Fruit fly (Drosophila melanogaster): ENCODE results near the gene Mnr.
A peak's percentile ranks its signal among the peaks of the same experiment; 100 is the strongest.

Gene Mnr

dm6 chrX:21319202-21319772 is 38.3 kb upstream of the Mnr start, which contains the start of the genes SLIRP1 and anox (continued):
- TF ChIP-seq exex (tag; optimal IDR thresholded peaks at IDR 0.05): peak; percentile 79
- TF ChIP-seq stc (GFP tag; IDR thresholded peaks at IDR 0.05): peak; percentile 58
- TF ChIP-seq MBD-R2 (GFP tag; IDR thresholded peaks at IDR 0.05): peak; percentile 31; the same call in 1 of the 2 replicates
- TF ChIP-seq sd (tag; optimal IDR thresholded peaks at IDR 0.05): no peak
- TF ChIP-seq CG11247 (GFP tag; IDR thresholded peaks at IDR 0.05): peak; percentile 73
- no peak for TF ChIP-seq dati (GFP tag; IDR thresholded peaks at IDR 0.05)
- TF ChIP-seq insv (GFP tag; optimal IDR thresholded peaks at IDR 0.05): peak in 1 of 2 experiments; percentile 48
- TF ChIP-seq sim (GFP tag; IDR thresholded peaks at IDR 0.05): no peak
- peak; percentile 65; the same call in 2 of the 3 replicates for TF ChIP-seq ken (GFP tag; IDR thresholded peaks at IDR 0.05)
- no peak for TF ChIP-seq abd-A (tag; optimal IDR thresholded peaks at IDR 0.05)
- peak; percentile 77 for TF ChIP-seq HLH54F (GFP tag; optimal IDR thresholded peaks at IDR 0.05)
- TF ChIP-seq CG31388 (GFP tag; optimal IDR thresholded peaks at IDR 0.05): peak; percentile 47
- TF ChIP-seq Opbp (GFP tag; IDR thresholded peaks at IDR 0.05; ENCODE audit: partially characterized antibody): no peak
- TF ChIP-seq tio (GFP tag; optimal IDR thresholded peaks at IDR 0.05): no peak
- TF ChIP-seq kni (GFP tag; optimal IDR thresholded peaks at IDR 0.05): peak; percentile 66
- TF ChIP-seq danr (GFP tag; IDR thresholded peaks at IDR 0.05): peak; percentile 65
- TF ChIP-seq CG3281 (GFP tag; optimal IDR thresholded peaks at IDR 0.05): peak; percentile 88
- TF ChIP-seq salm (tag; optimal IDR thresholded peaks at IDR 0.05): peak; percentile 73
- peak; percentile 76 for TF ChIP-seq CG7357 (GFP tag; IDR thresholded peaks at IDR 0.05)
- TF ChIP-seq z (GFP tag; IDR thresholded peaks at IDR 0.05): no peak
- peak; percentile 51 for TF ChIP-seq Atf3 (GFP tag; optimal IDR thresholded peaks at IDR 0.05)
- no peak for TF ChIP-seq usp (GFP tag; optimal IDR thresholded peaks at IDR 0.05)
- peak; percentile 67 for TF ChIP-seq CG12744 (GFP tag; optimal IDR thresholded peaks at IDR 0.05)
- TF ChIP-seq CG17612 (GFP tag; IDR thresholded peaks at IDR 0.05): no peak
- TF ChIP-seq Sin3A (optimal IDR thresholded peaks at IDR 0.05): no peak
- TF ChIP-seq caup (GFP tag; optimal IDR thresholded peaks at IDR 0.05; ENCODE audit: severe bottlenecking): peak; percentile 85
- TF ChIP-seq B-H2 (GFP tag; optimal IDR thresholded peaks at IDR 0.05): peak; percentile 61
- peak; percentile 64; the same call in 1 of the 2 replicates for TF ChIP-seq Taf1 (GFP tag; IDR thresholded peaks at IDR 0.05)
- TF ChIP-seq Neu2 (GFP tag; optimal IDR thresholded peaks at IDR 0.05; ENCODE audit: borderline replicate concordance): no peak
- TF ChIP-seq Myb (GFP tag; optimal IDR thresholded peaks at IDR 0.05): peak; percentile 45
- TF ChIP-seq cg (GFP tag; optimal IDR thresholded peaks at IDR 0.05): no peak
- peak; percentile 68 for TF ChIP-seq CG15696 (tag; optimal IDR thresholded peaks at IDR 0.05)
- peak; percentile 83 for TF ChIP-seq CG10209 (GFP tag; optimal IDR thresholded peaks at IDR 0.05)
- TF ChIP-seq hbn (GFP tag; IDR thresholded peaks at IDR 0.05; ENCODE audit: partially characterized antibody): no peak
- peak; percentile 64 for TF ChIP-seq CG2202 (tag; optimal IDR thresholded peaks at IDR 0.05)
- TF ChIP-seq vnd (GFP tag; IDR thresholded peaks at IDR 0.05; ENCODE audit: partially characterized antibody): no peak
- peak; percentile 92 for TF ChIP-seq CG8924 (tag; optimal IDR thresholded peaks at IDR 0.05)
- TF ChIP-seq cato (GFP tag; optimal IDR thresholded peaks at IDR 0.05; ENCODE audit: borderline replicate concordance): peak; percentile 80
- TF ChIP-seq ac (GFP tag; optimal IDR thresholded peaks at IDR 0.05): peak; percentile 20
- peak in 1 of 2 experiments; percentile 29 for TF ChIP-seq tll (GFP tag; optimal IDR thresholded peaks at IDR 0.05)
- TF ChIP-seq bab2 (GFP tag; optimal IDR thresholded peaks at IDR 0.05): peak; percentile 68
- TF ChIP-seq crol (GFP tag; IDR thresholded peaks at IDR 0.05): no peak
- TF ChIP-seq HmgZ (tag; optimal IDR thresholded peaks at IDR 0.05): peak; percentile 88
- no peak for TF ChIP-seq mld (GFP tag; IDR thresholded peaks at IDR 0.05; ENCODE audit: partially characterized antibody)
- TF ChIP-seq CG13123 (GFP tag; optimal IDR thresholded peaks at IDR 0.05): peak; percentile 35
- peak; percentile 30 for TF ChIP-seq Sry-δ (GFP tag; optimal IDR thresholded peaks at IDR 0.05)
- peak; percentile 93 for TF ChIP-seq phol (tag; optimal IDR thresholded peaks at IDR 0.05)
- peak; percentile 54 for TF ChIP-seq CG18011 (GFP tag; optimal IDR thresholded peaks at IDR 0.05)
- TF ChIP-seq CG6254 (GFP tag; optimal IDR thresholded peaks at IDR 0.05): peak; percentile 58
- peak; percentile 89 for TF ChIP-seq Sox102F (GFP tag; optimal IDR thresholded peaks at IDR 0.05)

Data from whole organism, embryonic.